Worm (Caenorhabditis elegans) whole organism, L4/young adult: Measurements from ENCODE around the gene flp-7.

ENCODE experiments used
- W03F9.2 ChIP-seq: fragments of 150-350 bp; optimal IDR thresholded peaks from 2 replicates; lab custom pipeline; 2014; ENCODE audit warnings: missing biosample characterization, missing genetic modification characterization
- dao-5 ChIP-seq: sonication (generic microtip); optimal IDR thresholded peaks from 2 replicates; lab custom pipeline; 2016; ENCODE audit warnings: missing genotype, missing genetic modification characterization, moderate library complexity, missing compliant biosample characterization
- him-1 ChIP-seq: sonication (generic microtip); optimal IDR thresholded peaks from 2 replicates; lab custom pipeline; 2016; ENCODE audit warnings: missing genotype, missing genetic modification reagents, missing genetic modification characterization, missing compliant biosample characterization

The flp-7 gene

DNA sequence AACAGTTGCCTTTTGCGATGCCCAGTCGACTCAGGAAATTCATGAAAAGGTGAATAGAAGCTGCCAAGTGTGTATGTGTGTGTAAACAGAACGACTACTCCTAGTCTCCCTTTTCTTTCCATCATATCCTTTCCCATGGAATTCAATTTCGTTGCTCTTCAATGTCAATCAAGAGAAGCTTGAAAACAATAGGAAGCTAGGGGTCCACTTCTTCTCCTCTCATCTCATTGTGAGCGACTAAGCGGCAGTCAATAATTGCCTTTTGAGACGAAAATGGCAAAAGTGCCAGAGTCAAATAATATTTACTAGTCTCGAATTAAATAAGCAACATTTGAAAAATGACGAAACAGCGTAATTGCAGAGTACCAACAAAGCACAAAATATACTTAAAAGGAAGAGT is 16.1 kb upstream of the flp-7 start:
- no peak for TF ChIP-seq dao-5 (tag; lab: Kevin White, UChicago)
- TF ChIP-seq W03F9.2 (tag; lab: Kevin White, UChicago): no peak
- no peak for TF ChIP-seq him-1 (tag; lab: Kevin White, UChicago)

DNA sequence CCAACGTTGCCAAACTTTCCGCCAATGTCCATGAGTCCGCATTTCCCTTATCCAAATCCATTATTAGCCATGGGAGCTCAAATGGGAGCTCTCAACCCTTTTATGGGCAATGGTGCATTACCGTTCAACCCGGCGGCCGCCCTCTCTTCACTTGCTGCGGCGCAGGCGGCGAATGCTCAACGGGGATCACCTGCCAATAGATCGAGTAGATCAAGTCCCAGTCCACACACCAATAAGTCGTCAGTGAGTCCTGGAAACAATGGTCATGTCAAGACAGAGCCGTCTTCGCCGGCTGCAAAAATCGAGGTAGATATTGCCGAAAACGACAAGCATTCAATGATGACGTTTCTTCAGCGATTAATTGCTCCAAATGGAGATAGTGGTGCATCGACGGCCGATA is 13.5 kb upstream of the flp-7 start:
- no peak for TF ChIP-seq W03F9.2 (tag; lab: Kevin White, UChicago)
- TF ChIP-seq dao-5 (tag; lab: Kevin White, UChicago): no peak
- TF ChIP-seq him-1 (tag; lab: Kevin White, UChicago): no peak

DNA sequence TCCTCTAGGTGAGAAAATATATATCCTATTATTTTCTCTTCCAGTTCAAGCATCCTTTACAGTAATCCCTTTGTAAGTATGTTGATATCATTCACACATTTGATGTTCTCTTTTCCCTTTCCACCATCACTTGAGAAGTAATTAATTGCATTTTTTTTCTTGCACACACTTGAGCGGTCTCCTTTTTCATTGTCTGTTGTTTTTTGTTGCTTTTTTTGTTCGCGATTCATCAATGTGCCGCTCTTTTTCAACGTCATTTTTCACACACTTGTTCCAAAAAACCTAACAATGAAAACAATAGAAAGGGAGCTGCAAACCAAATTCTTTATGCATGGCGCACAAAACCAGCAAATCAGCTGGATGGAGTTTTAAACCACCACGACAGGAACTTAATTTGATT is 10.1 kb upstream of the flp-7 start, which contains the start of gene F49E10.4:
F49E10.4 (plus strand) TSS at position 301 of the 400 bp plus-strand sequence.
- TF ChIP-seq him-1 (tag; lab: Kevin White, UChicago) (no peak), W03F9.2 (tag; lab: Kevin White, UChicago) (no peak), dao-5 (tag; lab: Kevin White, UChicago) (no peak)

DNA sequence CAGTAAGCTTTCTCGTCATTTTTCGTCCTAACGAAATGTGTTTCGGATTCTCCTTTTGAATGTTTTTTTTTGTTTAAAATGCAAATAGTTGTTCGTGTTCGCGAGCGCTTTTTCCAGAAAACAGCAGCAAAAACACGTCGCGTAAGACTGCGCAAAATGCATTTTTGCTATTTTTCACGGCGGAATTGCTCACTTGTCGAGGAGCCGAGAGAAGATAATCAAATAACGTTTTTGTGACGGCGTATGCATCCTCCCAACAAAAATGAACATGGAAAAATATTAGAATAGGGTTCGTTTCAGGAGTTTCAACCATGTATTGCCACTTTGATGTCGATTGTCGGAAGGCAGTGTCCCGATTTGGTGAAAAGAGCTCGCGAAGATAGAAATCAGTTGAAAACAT is 8.6 kb upstream of the flp-7 start:
- TF ChIP-seq W03F9.2 (tag; lab: Kevin White, UChicago) (no peak), dao-5 (tag; lab: Kevin White, UChicago) (no peak), him-1 (tag; lab: Kevin White, UChicago) (no peak)

DNA sequence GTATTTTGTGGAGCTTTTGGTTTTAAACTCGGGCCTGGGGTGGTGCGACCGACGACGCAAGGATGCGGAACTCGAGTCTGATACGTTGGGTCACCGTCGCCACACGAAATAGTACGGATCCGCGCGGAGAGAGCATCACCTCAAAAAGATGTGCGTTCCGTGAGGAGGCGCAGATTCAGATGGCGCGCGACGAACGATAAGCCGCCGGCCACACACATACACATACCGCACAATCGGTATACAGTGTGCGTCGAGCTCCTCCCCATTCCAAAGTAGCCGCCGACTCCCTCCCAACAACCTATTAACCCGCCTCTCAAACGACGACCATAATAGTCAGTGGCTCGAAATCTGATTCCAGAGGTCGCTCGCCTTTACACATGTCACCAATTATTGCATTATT is 4.4 kb downstream of the flp-7 start, which contains the start of gene F49E10.2:
F49E10.2 (plus strand) TSS at position 301 of the 400 bp plus-strand sequence.
- TF ChIP-seq him-1 (tag; lab: Kevin White, UChicago) (no peak), dao-5 (tag; lab: Kevin White, UChicago) (no peak), W03F9.2 (tag; lab: Kevin White, UChicago) (no peak)

DNA sequence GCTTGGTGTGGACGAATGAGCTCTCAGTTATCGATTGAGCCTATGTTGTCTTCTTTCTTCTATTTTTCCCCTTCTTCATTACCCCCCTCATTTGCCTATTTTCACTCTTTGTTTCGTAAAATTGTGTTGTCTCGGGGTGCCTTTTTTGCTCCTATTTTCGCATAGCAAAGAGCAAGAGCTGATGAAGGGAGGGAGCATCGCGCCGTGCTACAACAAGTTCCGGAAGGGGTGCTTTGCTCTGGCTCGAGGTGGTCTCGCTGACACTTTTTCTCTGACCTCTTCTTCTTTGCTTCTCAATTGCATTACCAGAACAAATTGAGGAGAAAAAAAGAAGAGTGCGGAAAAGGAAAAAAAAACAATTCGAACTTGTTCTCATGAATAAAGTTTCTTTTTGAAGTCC is 10.3 kb downstream of the flp-7 start:
- TF ChIP-seq him-1 (tag; lab: Kevin White, UChicago): peak; percentile 3
- TF ChIP-seq W03F9.2 (tag; lab: Kevin White, UChicago): no peak

DNA sequence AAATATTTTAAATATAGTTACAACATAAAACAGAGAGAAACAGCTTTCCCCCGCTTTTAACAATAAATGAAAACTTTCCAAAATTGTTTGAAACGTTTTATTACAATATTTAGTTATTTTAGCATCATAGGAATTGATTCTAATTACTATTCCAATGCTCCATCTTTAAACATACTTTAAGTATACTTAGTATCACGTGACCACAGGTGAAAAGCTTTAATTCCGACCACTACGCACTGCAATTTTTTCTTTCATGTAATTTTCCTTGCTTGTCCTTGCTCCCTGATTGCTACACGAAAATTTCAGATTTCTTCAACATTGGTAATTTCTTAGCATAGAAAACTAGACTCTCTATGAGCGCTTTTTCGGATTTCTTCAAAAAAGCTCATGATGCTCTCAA is 11.4 kb downstream of the flp-7 start, which contains the start of gene tbc-16:
tbc-16 (plus strand) TSS at position 301 of the 400 bp plus-strand sequence.
- no peak for TF ChIP-seq him-1 (tag; lab: Kevin White, UChicago)
- TF ChIP-seq W03F9.2 (tag; lab: Kevin White, UChicago): no peak
- no peak for TF ChIP-seq dao-5 (tag; lab: Kevin White, UChicago)

DNA sequence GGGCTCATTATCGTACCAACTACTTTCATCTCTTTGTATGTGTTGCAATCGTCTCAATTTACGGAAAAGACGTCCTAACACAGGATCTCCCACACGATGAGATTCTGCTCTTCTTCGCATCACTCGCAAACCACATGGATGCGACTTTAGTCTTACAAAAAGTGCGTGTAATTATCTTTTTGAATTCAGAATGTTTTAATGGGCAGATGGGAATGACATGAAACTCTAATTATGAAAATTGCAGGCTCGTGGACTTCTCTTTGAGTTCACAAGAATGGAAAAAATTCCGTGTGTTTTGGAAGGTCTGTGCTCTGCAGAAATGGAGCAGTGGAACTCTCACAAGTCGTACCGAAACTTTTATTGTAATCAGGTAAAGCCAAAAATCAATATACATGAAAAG is 15.8 kb downstream of the flp-7 start:
- TF ChIP-seq him-1 (tag; lab: Kevin White, UChicago): no peak
- no peak for TF ChIP-seq W03F9.2 (tag; lab: Kevin White, UChicago)
- no peak for TF ChIP-seq dao-5 (tag; lab: Kevin White, UChicago)

DNA sequence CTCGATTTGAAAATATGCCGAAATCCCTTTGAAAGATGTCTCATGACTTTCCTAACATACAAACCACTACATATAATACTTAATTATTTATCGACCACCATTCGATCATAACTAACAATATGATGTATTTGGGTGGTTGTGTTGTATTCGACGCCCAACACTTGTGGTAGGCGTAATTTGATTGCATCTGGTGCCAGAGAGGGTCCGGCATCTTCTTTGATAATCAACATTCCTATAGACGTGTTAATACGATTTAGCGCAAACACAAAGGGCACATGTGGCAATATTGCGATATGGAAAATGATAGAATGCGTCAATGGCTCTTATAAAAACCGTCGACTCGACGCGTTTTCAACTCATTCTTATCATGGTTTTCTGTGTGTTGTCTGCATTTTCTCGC is 18.2 kb downstream of the flp-7 start:
- TF ChIP-seq him-1 (tag; lab: Kevin White, UChicago) (no peak), dao-5 (tag; lab: Kevin White, UChicago) (no peak), W03F9.2 (tag; lab: Kevin White, UChicago) (no peak)

DNA sequence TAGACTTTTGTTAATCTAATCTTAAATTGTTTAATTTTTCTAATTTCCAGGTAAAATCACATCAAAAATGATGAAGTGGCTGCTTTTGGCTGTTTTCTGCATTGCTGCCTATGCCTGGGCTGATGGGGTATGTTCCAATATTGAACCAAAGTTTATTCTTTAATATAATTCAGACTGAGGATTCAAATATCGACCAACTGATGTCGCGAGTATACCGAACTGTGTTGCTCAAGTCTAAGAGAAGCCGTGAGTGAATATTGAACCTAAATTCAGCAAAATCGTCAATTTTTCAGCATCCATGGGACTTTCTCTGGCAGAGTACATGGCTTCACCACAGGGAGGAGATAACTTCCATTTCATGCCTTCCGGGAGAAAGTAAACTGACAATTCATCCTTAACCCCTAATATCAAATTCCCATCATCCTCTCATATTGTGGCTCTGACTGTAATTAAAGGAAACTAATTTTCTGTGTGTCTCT is 19.0 kb downstream of the flp-7 start, which contains the start of gene nlp-49:
nlp-49 (plus strand) TSS at position 51 of the 479 bp plus-strand sequence.
- TF ChIP-seq him-1 (tag; lab: Kevin White, UChicago) (no peak), W03F9.2 (tag; lab: Kevin White, UChicago) (no peak), dao-5 (tag; lab: Kevin White, UChicago) (no peak)

DNA sequence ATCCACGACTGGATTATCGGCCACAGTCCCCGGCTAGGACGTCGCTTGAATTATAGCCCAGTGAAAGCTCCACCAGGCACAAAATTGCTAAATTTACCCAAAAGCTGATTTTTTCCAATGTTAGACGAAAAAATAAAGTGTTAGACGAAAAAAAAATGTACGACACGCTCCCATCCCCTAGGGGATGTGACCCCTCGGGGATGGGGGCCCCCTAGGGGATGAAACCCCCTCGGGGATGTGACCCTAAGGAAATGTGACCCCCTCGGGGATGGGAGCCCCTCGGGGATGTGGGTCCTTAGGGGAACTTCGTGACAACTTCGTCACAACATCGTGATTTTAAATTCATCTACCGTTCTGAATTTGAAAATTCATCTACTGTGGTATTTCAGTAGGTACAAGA is 20.1 kb downstream of the flp-7 start:
- TF ChIP-seq dao-5 (tag; lab: Kevin White, UChicago) (no peak), W03F9.2 (tag; lab: Kevin White, UChicago) (no peak), him-1 (tag; lab: Kevin White, UChicago) (no peak)

DNA sequence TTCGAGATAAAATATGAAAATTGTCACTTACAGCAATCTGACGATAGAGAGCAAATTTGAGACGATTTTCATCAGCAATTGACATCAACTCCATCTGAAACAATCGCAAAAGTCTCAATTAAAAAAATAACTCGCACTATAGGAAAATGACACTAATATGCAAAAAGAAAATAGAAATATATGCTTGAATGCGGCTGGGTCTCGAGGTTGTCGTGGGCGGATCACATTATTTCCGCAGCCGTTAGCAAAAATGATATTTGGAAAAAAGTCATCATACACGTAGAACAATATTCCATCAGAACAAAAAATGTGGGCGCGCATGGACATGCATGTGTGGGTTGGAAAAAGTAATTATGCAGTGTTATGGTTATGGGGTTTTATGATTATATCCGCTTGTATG is 31.6 kb downstream of the flp-7 start, which contains the start of gene Y23B4A.1:
Y23B4A.1 (minus strand) TSS at position 101 of the 400 bp plus-strand sequence.
- TF ChIP-seq him-1 (tag; lab: Kevin White, UChicago) (no peak), W03F9.2 (tag; lab: Kevin White, UChicago) (no peak), dao-5 (tag; lab: Kevin White, UChicago) (no peak)

DNA sequence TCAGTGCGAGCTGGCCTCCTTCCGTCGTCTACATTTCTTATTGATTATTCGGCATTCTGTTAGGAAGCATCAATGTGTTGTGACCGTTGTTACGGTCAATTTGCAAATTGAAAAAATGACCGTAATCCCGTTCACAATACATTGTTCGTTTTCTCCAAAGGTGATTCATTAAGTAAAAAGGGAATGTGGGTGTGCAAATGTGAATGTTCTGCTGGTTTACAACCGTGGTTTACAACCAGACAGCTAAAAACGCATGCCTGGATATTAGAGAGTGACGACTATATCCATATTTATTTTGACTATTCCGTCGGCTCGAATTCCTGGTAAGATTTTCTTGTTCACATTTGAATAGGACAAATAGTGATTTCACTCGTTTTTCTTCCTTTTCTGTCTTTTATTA is 33.4 kb downstream of the flp-7 start, which contains the start of gene capa-1:
capa-1 (plus strand) TSS at position 301 of the 400 bp plus-strand sequence.
- TF ChIP-seq him-1 (tag; lab: Kevin White, UChicago) (no peak), dao-5 (tag; lab: Kevin White, UChicago) (no peak), W03F9.2 (tag; lab: Kevin White, UChicago) (no peak)

DNA sequence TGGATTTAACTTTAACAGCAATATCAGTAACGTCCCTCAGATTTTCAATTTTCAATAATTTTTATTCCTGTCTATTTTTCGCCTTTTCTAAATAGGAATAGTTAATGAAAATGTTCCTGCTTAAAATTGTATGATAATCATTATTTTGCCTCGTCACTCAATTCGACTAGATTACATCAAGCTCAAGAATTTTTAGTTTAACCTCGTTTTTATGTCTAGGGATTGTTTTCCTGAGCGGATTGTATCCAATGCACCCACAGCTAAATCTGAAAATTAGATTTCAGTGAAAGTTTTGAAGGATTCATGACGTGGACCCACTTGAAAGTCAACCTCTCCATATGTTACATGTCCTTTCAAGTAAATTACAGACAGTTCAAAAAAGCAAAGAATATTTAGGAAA is 38.0 kb downstream of the flp-7 start:
- TF ChIP-seq W03F9.2 (tag; lab: Kevin White, UChicago) (no peak), him-1 (tag; lab: Kevin White, UChicago) (no peak), dao-5 (tag; lab: Kevin White, UChicago) (no peak)
